Worm (Caenorhabditis elegans) whole organism, mixed stage, embryonic: ENCODE results near the gene uncp-18.

Experiments
- M03D4.4 ChIP-seq: sonication (generic microtip); optimal IDR thresholded peaks from 2 replicates; lab custom pipeline; 2017; ENCODE audit warnings: mild to moderate bottlenecking, missing genetic modification characterization, missing compliant biosample characterization
- bed-3 ChIP-seq: fragments of 200-800 bp; sonication (Bioruptor generic); optimal IDR thresholded peaks from 3 replicates; lab custom pipeline; 2018; ENCODE audit warnings: mild to moderate bottlenecking, missing genetic modification characterization, moderate library complexity, missing compliant biosample characterization
- blmp-1 ChIP-seq: fragments of 150-350 bp; optimal IDR thresholded peaks from 2 replicates; lab custom pipeline; 2014; ENCODE audit warnings: missing biosample characterization, missing genetic modification characterization
- ceh-39 ChIP-seq: fragments of 150-350 bp; optimal IDR thresholded peaks from 2 replicates; lab custom pipeline; 2014; ENCODE audit warnings: missing biosample characterization, missing genetic modification characterization
- ceh-43 ChIP-seq: fragments of 200-800 bp; sonication (Bioruptor generic); optimal IDR thresholded peaks from 2 replicates; lab custom pipeline; 2018; ENCODE audit warnings: mild to moderate bottlenecking, missing genetic modification characterization, moderate library complexity, missing compliant biosample characterization
- ceh-83 ChIP-seq: fragments of 200-800 bp; sonication (Bioruptor generic); optimal IDR thresholded peaks from 2 replicates; lab custom pipeline; 2018; ENCODE audit warnings: mild to moderate bottlenecking, missing genetic modification characterization, missing compliant biosample characterization
- ces-1 ChIP-seq: fragments of 150-350 bp; optimal IDR thresholded peaks from 2 replicates; lab custom pipeline; 2014; ENCODE audit warnings: missing biosample characterization, missing genetic modification reagents, missing genetic modification characterization
- drap-1 ChIP-seq: fragments of 200-800 bp; sonication (Bioruptor generic); optimal IDR thresholded peaks from 3 replicates; lab custom pipeline; 2018; ENCODE audit warnings: mild to moderate bottlenecking, missing genetic modification characterization, missing compliant biosample characterization
- elt-1 ChIP-seq: sonication (generic microtip); optimal IDR thresholded peaks from 2 replicates; lab custom pipeline; 2017; ENCODE audit warnings: missing genetic modification characterization, mild to moderate bottlenecking, missing compliant biosample characterization, antibody characterized with exemption, moderate library complexity, borderline replicate concordance; ENCODE audit not compliant: insufficient read depth
- elt-3 ChIP-seq: fragments of 150-350 bp; optimal IDR thresholded peaks from 2 replicates; lab custom pipeline; 2014; ENCODE audit warnings: missing biosample characterization, missing genetic modification characterization
- flh-1 ChIP-seq: fragments of 200-800 bp; sonication (Bioruptor generic); optimal IDR thresholded peaks from 2 replicates; lab custom pipeline; 2018; ENCODE audit warnings: mild to moderate bottlenecking, missing genetic modification characterization, moderate library complexity, missing compliant biosample characterization
- ham-2 ChIP-seq: fragments of 200-800 bp; sonication (Bioruptor generic); optimal IDR thresholded peaks from 2 replicates; lab custom pipeline; 2018; ENCODE audit warnings: mild to moderate bottlenecking, missing genetic modification characterization, missing compliant biosample characterization
- hlh-1 ChIP-seq: fragments of 150-350 bp; optimal IDR thresholded peaks from 2 replicates; lab custom pipeline; 2014; ENCODE audit warnings: missing biosample characterization, missing genetic modification reagents, missing genetic modification characterization
- lin-13 ChIP-seq: fragments of 150-350 bp; optimal IDR thresholded peaks from 2 replicates; lab custom pipeline; 2014; ENCODE audit warnings: missing biosample characterization, missing genetic modification characterization
- lin-32 ChIP-seq: fragments of 200-800 bp; sonication (Bioruptor generic); optimal IDR thresholded peaks from 2 replicates; lab custom pipeline; 2018; ENCODE audit warnings: mild to moderate bottlenecking, missing genetic modification characterization, missing compliant biosample characterization
- lsy-2 ChIP-seq: fragments of 150-350 bp; optimal IDR thresholded peaks from 2 replicates; lab custom pipeline; 2014; ENCODE audit warnings: missing biosample characterization, missing genetic modification characterization
- mab-5 ChIP-seq: fragments of 150-350 bp; optimal IDR thresholded peaks from 2 replicates; lab custom pipeline; 2014; ENCODE audit warnings: missing biosample characterization, missing genetic modification characterization
- mep-1 ChIP-seq: fragments of 150-350 bp; optimal IDR thresholded peaks from 2 replicates; lab custom pipeline; 2017; ENCODE audit warnings: missing biosample characterization, missing genetic modification reagents, missing genetic modification characterization, inconsistent platforms
- mls-2 ChIP-seq: sonication (generic microtip); optimal IDR thresholded peaks from 2 replicates; lab custom pipeline; 2016; ENCODE audit warnings: mild to moderate bottlenecking, missing genetic modification characterization, moderate library complexity, missing compliant biosample characterization
- nhr-12 ChIP-seq: fragments of 150-350 bp; optimal IDR thresholded peaks from 2 replicates; lab custom pipeline; 2014; ENCODE audit warnings: missing biosample characterization, missing genetic modification characterization
- nhr-2 ChIP-seq: fragments of 150-350 bp; optimal IDR thresholded peaks from 2 replicates; lab custom pipeline; 2014; ENCODE audit warnings: missing biosample characterization, missing genetic modification characterization
- nhr-237 ChIP-seq: fragments of 150-350 bp; optimal IDR thresholded peaks from 2 replicates; lab custom pipeline; 2014; ENCODE audit warnings: missing biosample characterization, missing genetic modification characterization
- nhr-28 ChIP-seq: fragments of 150-350 bp; optimal IDR thresholded peaks from 2 replicates; lab custom pipeline; 2014; ENCODE audit warnings: missing biosample characterization, missing genetic modification characterization
- nhr-76 ChIP-seq: sonication (generic microtip); optimal IDR thresholded peaks from 2 replicates; lab custom pipeline; 2017; ENCODE audit warnings: missing biosample characterization, missing genetic modification characterization
- snpc-4 ChIP-seq: fragments of 150-350 bp; optimal IDR thresholded peaks from 2 replicates; lab custom pipeline; 2014; ENCODE audit warnings: missing biosample characterization, missing genetic modification characterization
- sptf-1 ChIP-seq: sonication (generic microtip); optimal IDR thresholded peaks from 2 replicates; lab custom pipeline; 2017; ENCODE audit warnings: mild to moderate bottlenecking, missing genetic modification characterization, moderate library complexity, missing compliant biosample characterization
- tbx-8 ChIP-seq: fragments of 200-800 bp; sonication (Bioruptor generic); optimal IDR thresholded peaks from 2 replicates; lab custom pipeline; 2018; ENCODE audit warnings: mild to moderate bottlenecking, missing genetic modification characterization, moderate library complexity, missing compliant biosample characterization
- unc-120 ChIP-seq: sonication (generic microtip); optimal IDR thresholded peaks from 2 replicates; lab custom pipeline; 2017; ENCODE audit warnings: missing genetic modification characterization, missing compliant biosample characterization; ENCODE audit not compliant: poor library complexity, severe bottlenecking
- unc-39 ChIP-seq: fragments of 150-350 bp; optimal IDR thresholded peaks from 2 replicates; lab custom pipeline; 2014; ENCODE audit warnings: missing biosample characterization, missing genetic modification characterization
- unc-62 ChIP-seq: fragments of 150-350 bp; optimal IDR thresholded peaks from 2 replicates; lab custom pipeline; 2014; ENCODE audit warnings: missing biosample characterization, missing genetic modification reagents, missing genetic modification characterization
- zip-8 ChIP-seq: fragments of 150-350 bp; optimal IDR thresholded peaks from 2 replicates; lab custom pipeline; 2014; ENCODE audit warnings: missing biosample characterization, missing genetic modification characterization
- ztf-11 ChIP-seq: fragments of 150-350 bp; optimal IDR thresholded peaks from 2 replicates; lab custom pipeline; 2014; ENCODE audit warnings: missing biosample characterization, missing genetic modification characterization

Gene uncp-18

ce11 chrIV:419674-420073, 29.3 kb downstream of the uncp-18 start, which contains the start of gene eri-1:
eri-1 (minus strand) TSS chrIV:419958.
- TF ChIP-seq flh-1 (GFP tag; lab: Kevin White, UChicago) (no peak), unc-39 (no peak), ham-2 (GFP tag; lab: Kevin White, UChicago) (no peak), M03D4.4 (tag; lab: Kevin White, UChicago) (no peak), tbx-8 (GFP tag; lab: Kevin White, UChicago) (no peak), nhr-28 (no peak), bed-3 (GFP tag; lab: Kevin White, UChicago) (no peak), nhr-12 (no peak), nhr-2 (tag; lab: Kevin White, UChicago) (no peak), blmp-1 (no peak), drap-1 (no peak), snpc-4 (tag; lab: Kevin White, UChicago) (no peak), unc-62 (GFP tag; lab: Kevin White, UChicago) (no peak), ces-1 (GFP tag; lab: Kevin White, UChicago) (no peak)

ce11 chrIV:420686-421085, 30.3 kb downstream of the uncp-18 start:
- TF ChIP-seq ceh-43 (GFP tag; lab: Kevin White, UChicago) (no peak), zip-8 (tag; lab: Kevin White, UChicago) (no peak), unc-62 (GFP tag; lab: Kevin White, UChicago) (no peak), mab-5 (tag; lab: Kevin White, UChicago) (no peak), elt-3 (tag; lab: Kevin White, UChicago) (no peak), sptf-1 (tag; lab: Kevin White, UChicago) (no peak), lin-13 (tag; lab: Kevin White, UChicago) (no peak)

- no peak for TF ChIP-seq mls-2 (tag; lab: Kevin White, UChicago)
- TF ChIP-seq elt-3 (tag; lab: Kevin White, UChicago), result no peak
- TF ChIP-seq mep-1 (tag; lab: Kevin White, UChicago), result no peak
- TF ChIP-seq ceh-83 (GFP tag; lab: Kevin White, UChicago), result no peak
- TF ChIP-seq nhr-76, result no peak
- TF ChIP-seq hlh-1, result no peak
- no peak for TF ChIP-seq drap-1
Observed at ce11 chrIV:422112-422511, 31.8 kb downstream of the uncp-18 start.

ce11 chrIV:425052-425451, 34.7 kb downstream of the uncp-18 start, which contains the start of gene daf-18:
daf-18 (minus strand) TSS chrIV:425177.
- TF ChIP-seq nhr-76 (no peak), drap-1 (no peak), ceh-39 (tag; lab: Kevin White, UChicago) (no peak), nhr-2 (tag; lab: Kevin White, UChicago) (no peak), M03D4.4 (tag; lab: Kevin White, UChicago) (no peak), ztf-11 (tag; lab: Kevin White, UChicago) (no peak), zip-8 (tag; lab: Kevin White, UChicago) (no peak), blmp-1 (no peak), mab-5 (tag; lab: Kevin White, UChicago) (no peak), flh-1 (GFP tag; lab: Kevin White, UChicago) (no peak), nhr-28 (no peak), nhr-237 (tag; lab: Kevin White, UChicago) (no peak), ces-1 (GFP tag; lab: Kevin White, UChicago) (no peak), elt-3 (tag; lab: Kevin White, UChicago) (no peak), lin-13 (tag; lab: Kevin White, UChicago) (no peak), unc-62 (GFP tag; lab: Kevin White, UChicago) (no peak)

- peak; percentile 54 for TF ChIP-seq lsy-2
- peak; percentile 27 for TF ChIP-seq unc-120 (tag; lab: Kevin White, UChicago)
- peak; percentile 58 for TF ChIP-seq ceh-39 (tag; lab: Kevin White, UChicago)
- no peak for TF ChIP-seq lin-32 (GFP tag; lab: Kevin White, UChicago)
- no peak for TF ChIP-seq bed-3 (GFP tag; lab: Kevin White, UChicago)
- no peak for TF ChIP-seq zip-8 (tag; lab: Kevin White, UChicago)
- TF ChIP-seq ceh-43 (GFP tag; lab: Kevin White, UChicago), result no peak
- peak; percentile 48 for TF ChIP-seq mep-1 (tag; lab: Kevin White, UChicago)
- no peak for TF ChIP-seq tbx-8 (GFP tag; lab: Kevin White, UChicago)
- peak; percentile 40 for TF ChIP-seq ces-1 (GFP tag; lab: Kevin White, UChicago)
- TF ChIP-seq nhr-76, result no peak
- TF ChIP-seq nhr-237 (tag; lab: Kevin White, UChicago), result peak; percentile 2
- TF ChIP-seq sptf-1 (tag; lab: Kevin White, UChicago), result no peak
- TF ChIP-seq elt-3 (tag; lab: Kevin White, UChicago), result no peak
- TF ChIP-seq elt-1 (tag; lab: Kevin White, UChicago), result no peak
Observed at ce11 chrIV:425546-425945, 35.2 kb downstream of the uncp-18 start.
